Worm (Caenorhabditis elegans): ENCODE measurements around the gene ncs-1.

Gene ncs-1

DNA sequence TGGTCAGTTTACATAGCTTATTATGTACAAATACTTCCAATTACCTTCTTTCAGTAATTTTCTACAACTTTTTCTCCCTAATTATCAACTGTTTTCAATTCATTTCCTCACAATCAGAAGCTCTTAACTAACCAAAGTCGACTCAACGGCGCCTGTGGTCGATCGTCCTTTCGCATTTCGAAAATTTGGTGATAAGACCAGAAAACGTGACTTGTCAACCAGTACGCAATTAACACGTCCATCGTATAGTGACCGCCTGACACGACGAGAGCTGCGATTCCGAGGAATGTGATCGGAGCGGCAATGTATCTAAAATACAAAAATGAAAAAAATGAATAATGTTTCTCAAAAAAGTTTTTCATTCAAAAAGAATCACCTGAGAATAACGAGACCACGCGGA is 17.4 kb downstream of the ncs-1 start:
- TF ChIP-seq ceh-83 (GFP tag; optimal IDR thresholded peaks at IDR 0.05), result no peak
- TF ChIP-seq ceh-43 (GFP tag; optimal IDR thresholded peaks at IDR 0.05), result no peak
- TF ChIP-seq nhr-12 (tag; optimal IDR thresholded peaks at IDR 0.05), result no peak
- no peak for TF ChIP-seq unc-120 (tag; optimal IDR thresholded peaks at IDR 0.05; ENCODE audit: poor library complexity, severe bottlenecking)
- no peak for TF ChIP-seq unc-39 (tag; optimal IDR thresholded peaks at IDR 0.05)
- TF ChIP-seq lsy-2 (tag; optimal IDR thresholded peaks at IDR 0.05), result no peak
- no peak for TF ChIP-seq zip-8 (tag; optimal IDR thresholded peaks at IDR 0.05)
- no peak for TF ChIP-seq unc-62 (GFP tag; optimal IDR thresholded peaks at IDR 0.05)
- no peak for TF ChIP-seq ham-2 (GFP tag; optimal IDR thresholded peaks at IDR 0.05)
- TF ChIP-seq nhr-76 (tag; optimal IDR thresholded peaks at IDR 0.05), result no peak
- TF ChIP-seq snpc-4 (tag; optimal IDR thresholded peaks at IDR 0.05), result no peak
- TF ChIP-seq bed-3 (GFP tag; optimal IDR thresholded peaks at IDR 0.05), result no peak
- no peak for TF ChIP-seq hlh-1 (tag; optimal IDR thresholded peaks at IDR 0.05)

DNA sequence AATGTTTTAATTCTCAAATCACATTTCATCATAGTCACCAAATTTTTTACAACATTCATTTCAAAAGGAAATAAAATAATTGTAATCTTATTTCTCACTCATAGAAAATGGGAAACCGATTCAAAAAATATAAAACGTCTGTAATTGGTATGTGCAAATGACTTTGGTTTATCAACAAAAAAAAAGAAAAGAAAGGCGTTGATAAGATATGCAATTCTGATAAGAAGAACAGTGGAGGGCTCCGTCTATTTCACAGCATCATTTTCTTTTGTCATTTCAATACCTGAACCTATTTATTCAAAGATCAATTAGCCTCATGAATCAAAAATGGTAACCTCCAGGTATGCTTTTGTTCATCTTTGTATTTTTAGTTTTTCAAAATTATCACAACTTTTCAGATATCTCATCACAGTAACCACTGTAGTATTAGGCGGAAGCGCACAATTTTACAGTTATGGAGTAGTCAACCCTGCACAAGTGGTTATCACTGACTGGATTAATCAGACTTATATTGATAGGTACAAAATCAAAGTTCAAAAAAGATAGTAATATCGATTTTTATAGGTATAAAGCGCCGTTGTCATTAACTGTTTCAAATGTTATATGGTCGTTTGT is 24.7 kb downstream of the ncs-1 start, which contains the start of gene F53H8.3:
Gene F53H8.3 (plus strand): TSS at position 275 of the 615 bp plus-strand sequence.
- TF ChIP-seq unc-39 (tag; optimal IDR thresholded peaks at IDR 0.05) (no peak), unc-62 (GFP tag; optimal IDR thresholded peaks at IDR 0.05) (no peak), hlh-1 (tag; optimal IDR thresholded peaks at IDR 0.05) (no peak), nhr-237 (tag; optimal IDR thresholded peaks at IDR 0.05) (no peak), zip-8 (tag; optimal IDR thresholded peaks at IDR 0.05) (no peak), flh-1 (GFP tag; optimal IDR thresholded peaks at IDR 0.05) (no peak), cnd-1 (tag; optimal IDR thresholded peaks at IDR 0.05) (no peak), sem-2 (GFP tag; optimal IDR thresholded peaks at IDR 0.05) (no peak), nhr-2 (tag; optimal IDR thresholded peaks at IDR 0.05) (no peak), ceh-39 (tag; optimal IDR thresholded peaks at IDR 0.05) (no peak), tbx-8 (GFP tag; optimal IDR thresholded peaks at IDR 0.05) (no peak), bed-3 (GFP tag; optimal IDR thresholded peaks at IDR 0.05) (no peak), mab-5 (tag; optimal IDR thresholded peaks at IDR 0.05) (no peak), snpc-4 (tag; optimal IDR thresholded peaks at IDR 0.05) (no peak), elt-3 (tag; optimal IDR thresholded peaks at IDR 0.05) (no peak), nhr-12 (tag; optimal IDR thresholded peaks at IDR 0.05) (no peak), lin-13 (tag; optimal IDR thresholded peaks at IDR 0.05) (no peak)

DNA sequence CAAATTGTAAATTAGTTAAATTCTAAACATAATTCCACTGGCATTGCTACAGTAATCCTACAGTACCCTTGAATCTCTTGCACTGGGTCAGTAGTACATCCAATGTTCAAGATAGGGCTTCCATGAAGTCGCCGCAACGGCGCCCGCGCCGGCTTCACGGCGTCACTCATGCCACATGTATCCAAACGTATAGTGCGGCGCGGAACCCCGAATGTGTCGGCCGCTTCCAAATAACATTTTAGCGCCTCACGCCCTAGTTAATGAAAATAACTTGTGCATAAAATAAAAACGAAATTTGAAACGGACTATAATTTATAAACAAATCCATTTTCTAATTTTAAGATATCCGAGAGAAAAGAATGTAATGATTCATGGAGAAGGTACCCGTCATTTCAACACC is 27.1 kb downstream of the ncs-1 start:
- TF ChIP-seq drap-1 (GFP tag; optimal IDR thresholded peaks at IDR 0.05), result no peak
- TF ChIP-seq lsy-2 (tag; optimal IDR thresholded peaks at IDR 0.05), result no peak
- TF ChIP-seq mep-1 (tag; optimal IDR thresholded peaks at IDR 0.05), result no peak
- no peak for TF ChIP-seq nhr-76 (tag; optimal IDR thresholded peaks at IDR 0.05)
- TF ChIP-seq zip-8 (tag; optimal IDR thresholded peaks at IDR 0.05), result no peak
- no peak for TF ChIP-seq lin-13 (tag; optimal IDR thresholded peaks at IDR 0.05)
- TF ChIP-seq M03D4.4 (tag; optimal IDR thresholded peaks at IDR 0.05), result no peak

DNA sequence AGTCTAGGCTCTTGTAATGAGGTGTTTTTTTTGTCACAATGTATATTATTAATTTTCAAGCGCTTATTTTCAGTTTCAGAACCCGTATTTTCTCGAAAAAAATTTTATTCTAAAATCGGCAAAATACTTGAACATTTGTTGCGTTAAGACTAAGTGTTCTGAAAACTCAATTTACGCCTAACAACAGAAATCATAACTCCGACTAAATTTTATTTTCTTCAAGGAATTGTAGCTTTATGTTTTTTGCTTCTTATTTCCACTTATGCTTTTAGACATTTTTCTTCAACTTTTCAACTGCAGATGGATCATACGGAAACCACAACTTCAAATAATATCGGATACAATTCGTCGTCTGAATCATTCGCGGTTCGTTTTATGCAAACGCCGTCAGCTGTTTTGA is 29.6 kb downstream of the ncs-1 start, which contains the start of gene F35H12.1:
Gene F35H12.1 (plus strand): TSS at position 301 of the 400 bp plus-strand sequence.
- TF ChIP-seq mls-2 (tag; optimal IDR thresholded peaks at IDR 0.05), result no peak
- no peak for TF ChIP-seq nhr-12 (tag; optimal IDR thresholded peaks at IDR 0.05)
- TF ChIP-seq sptf-1 (tag; optimal IDR thresholded peaks at IDR 0.05), result no peak
- no peak for TF ChIP-seq cnd-1 (tag; optimal IDR thresholded peaks at IDR 0.05)
- TF ChIP-seq sem-2 (GFP tag; optimal IDR thresholded peaks at IDR 0.05), result no peak
- TF ChIP-seq ceh-83 (GFP tag; optimal IDR thresholded peaks at IDR 0.05), result no peak
- no peak for TF ChIP-seq unc-120 (tag; optimal IDR thresholded peaks at IDR 0.05; ENCODE audit: poor library complexity, severe bottlenecking)
- TF ChIP-seq lin-32 (GFP tag; optimal IDR thresholded peaks at IDR 0.05), result no peak
- TF ChIP-seq flh-1 (GFP tag; optimal IDR thresholded peaks at IDR 0.05), result no peak
- TF ChIP-seq elt-1 (tag; optimal IDR thresholded peaks at IDR 0.05; ENCODE audit: borderline replicate concordance, insufficient read depth), result no peak
- no peak for TF ChIP-seq elt-3 (tag; optimal IDR thresholded peaks at IDR 0.05)
- TF ChIP-seq pha-4 (tag; optimal IDR thresholded peaks at IDR 0.05), result no peak
- TF ChIP-seq ham-2 (GFP tag; optimal IDR thresholded peaks at IDR 0.05), result no peak
- TF ChIP-seq lsy-2 (tag; optimal IDR thresholded peaks at IDR 0.05), result no peak
- TF ChIP-seq drap-1 (GFP tag; optimal IDR thresholded peaks at IDR 0.05), result no peak
- TF ChIP-seq bed-3 (GFP tag; optimal IDR thresholded peaks at IDR 0.05), result no peak
- TF ChIP-seq ztf-11 (tag; optimal IDR thresholded peaks at IDR 0.05), result no peak
- no peak for TF ChIP-seq nhr-2 (tag; optimal IDR thresholded peaks at IDR 0.05)

Measured in whole organism, mixed stage, embryonic.